Fruit fly (Drosophila melanogaster): ENCODE results near the gene CG5412.

dm6 chr3R:20546662-20547620 is 29.9 kb upstream of the CG5412 start:
- no peak for TF ChIP-seq CTCF (optimal IDR thresholded peaks at IDR 0.05)
- no peak for TF ChIP-seq CG8478 (optimal IDR thresholded peaks at IDR 0.05)

Data from S2 (cell line).